Fruit fly (Drosophila melanogaster): ENCODE results near the gene CG43915.

dm6 chr3L:3930930-3931329 is 41.8 kb upstream of the CG43915 start:
- TF ChIP-seq CG13204 (GFP tag; optimal IDR thresholded peaks at IDR 0.05) = no peak
- no peak for TF ChIP-seq CG34367 (tag; optimal IDR thresholded peaks at IDR 0.05)
